Fruit fly (Drosophila melanogaster) whole organism, embryonic: ENCODE data around the gene Gycalpha99B.

ENCODE experiments used
- Abd-B ChIP-seq: fragments of 200-800 bp; sonication (Bioruptor generic); optimal IDR thresholded peaks from 2 replicates; lab custom pipeline; 2018; ENCODE audit warnings: missing biosample characterization, mild to moderate bottlenecking, missing genetic modification characterization, moderate library complexity
- Aef1 ChIP-seq: fragments of 200-800 bp; sonication (Bioruptor generic); IDR thresholded peaks from 3 replicates; pipeline ENCODE4 v1.3.6; 2022; ENCODE audit warnings: missing biosample characterization, missing genetic modification characterization
- C15 ChIP-seq: fragments of 200-800 bp; sonication (Bioruptor generic); IDR thresholded peaks from 3 replicates; pipeline ENCODE4 v1.3.6; 2022; ENCODE audit warnings: missing biosample characterization, missing genetic modification characterization
- CG12659 ChIP-seq: fragments of 200-800 bp; sonication (Bioruptor generic); optimal IDR thresholded peaks from 3 replicates; lab custom pipeline; 2017; ENCODE audit warnings: mild to moderate bottlenecking, missing biosample characterization, missing genetic modification reagents, missing genetic modification characterization
- CG12744 ChIP-seq: fragments of 200-800 bp; sonication (Bioruptor generic); optimal IDR thresholded peaks from 2 replicates; lab custom pipeline; 2016; ENCODE audit warnings: missing biosample characterization, missing genetic modification characterization
- CG13894 ChIP-seq: fragments of 200-800 bp; sonication (Bioruptor generic); optimal IDR thresholded peaks from 3 replicates; lab custom pipeline; 2018; ENCODE audit warnings: missing biosample characterization, mild to moderate bottlenecking, missing genetic modification characterization, moderate library complexity
- CG14050 ChIP-seq: fragments of 200-800 bp; sonication (Bioruptor generic); IDR thresholded peaks from 3 replicates; pipeline ENCODE4 v1.3.6; 2022; ENCODE audit warnings: missing biosample characterization, missing genetic modification characterization
- CG14710 ChIP-seq: fragments of 200-800 bp; sonication (Bioruptor generic); optimal IDR thresholded peaks from 3 replicates; lab custom pipeline; 2019; ENCODE audit warnings: missing biosample characterization, mild to moderate bottlenecking, missing genetic modification characterization, moderate library complexity
- CG17385 ChIP-seq: fragments of 200-800 bp; sonication (Bioruptor generic); optimal IDR thresholded peaks from 3 replicates; lab custom pipeline; 2018; ENCODE audit warnings: missing biosample characterization, mild to moderate bottlenecking, missing genetic modification characterization
- CG2875 ChIP-seq: fragments of 200-800 bp; sonication (Bioruptor generic); optimal IDR thresholded peaks from 2 replicates; lab custom pipeline; 2017; ENCODE audit warnings: missing biosample characterization, mild to moderate bottlenecking, missing genetic modification characterization, missing genetic modification reagents
- CG32767 ChIP-seq: fragments of 200-800 bp; sonication (Bioruptor generic); IDR thresholded peaks from 2 replicates; pipeline ENCODE4 v1.3.6; 2022; ENCODE audit warnings: missing biosample characterization, missing genetic modification characterization
- CG34224 ChIP-seq: fragments of 200-800 bp; sonication (Bioruptor generic); IDR thresholded peaks from 3 replicates; pipeline ENCODE4 v1.3.6; 2022; ENCODE audit warnings: missing biosample characterization, missing genetic modification characterization; ENCODE audit not compliant: partially characterized antibody
- CG4282 ChIP-seq: fragments of 200-800 bp; sonication (Bioruptor generic); optimal IDR thresholded peaks from 2 replicates; lab custom pipeline; 2016; ENCODE audit warnings: missing biosample characterization, missing genetic modification characterization
- CG43689 ChIP-seq: fragments of 200-800 bp; sonication (Bioruptor generic); IDR thresholded peaks from 2 replicates; pipeline ENCODE4 v1.3.6; 2022; ENCODE audit warnings: missing biosample characterization, missing genetic modification characterization
- CG6254 ChIP-seq: fragments of 200-800 bp; sonication (Bioruptor generic); optimal IDR thresholded peaks from 3 replicates; lab custom pipeline; 2017; ENCODE audit warnings: mild to moderate bottlenecking, missing biosample characterization, missing genetic modification reagents, missing genetic modification characterization
- CG6791 ChIP-seq: fragments of 200-800 bp; sonication (Bioruptor generic); IDR thresholded peaks from 3 replicates; pipeline ENCODE4 v1.3.6; 2022; ENCODE audit warnings: missing biosample characterization, missing genetic modification characterization; ENCODE audit not compliant: partially characterized antibody
- CG7987 ChIP-seq: fragments of 200-800 bp; sonication (Bioruptor generic); optimal IDR thresholded peaks from 2 replicates; lab custom pipeline; 2018; ENCODE audit warnings: missing biosample characterization, mild to moderate bottlenecking, missing genetic modification characterization, moderate library complexity
- CHES-1-like ChIP-seq: fragments of 200-800 bp; sonication (Bioruptor generic); optimal IDR thresholded peaks from 2 replicates; lab custom pipeline; 2016; ENCODE audit warnings: missing biosample characterization, missing genetic modification characterization
- CoRest ChIP-seq: fragments of 200-800 bp; sonication (Bioruptor generic); optimal IDR thresholded peaks from 3 replicates; lab custom pipeline; 2018; ENCODE audit warnings: missing biosample characterization, mild to moderate bottlenecking, missing genetic modification characterization, moderate library complexity
- CrebB ChIP-seq: fragments of 200-800 bp; sonication (Bioruptor generic); optimal IDR thresholded peaks from 3 replicates; lab custom pipeline; 2018; ENCODE audit warnings: missing biosample characterization, mild to moderate bottlenecking, missing genetic modification characterization
- Dad ChIP-seq: fragments of 200-800 bp; sonication (Bioruptor generic); optimal IDR thresholded peaks from 3 replicates; lab custom pipeline; 2016; ENCODE audit warnings: missing biosample characterization, missing genetic modification characterization
- Dek ChIP-seq: fragments of 200-800 bp; sonication (Bioruptor generic); optimal IDR thresholded peaks from 3 replicates; lab custom pipeline; 2019; ENCODE audit warnings: missing biosample characterization, mild to moderate bottlenecking, missing genetic modification characterization, moderate library complexity
- Gug ChIP-seq: fragments of 200-800 bp; sonication (Bioruptor generic); IDR thresholded peaks from 4 replicates; pipeline ENCODE4 v1.3.6; 2022; ENCODE audit warnings: missing biosample characterization, missing genetic modification characterization
- H15 ChIP-seq: fragments of 200-800 bp; sonication (Bioruptor generic); IDR thresholded peaks from 3 replicates; pipeline ENCODE4 v1.3.6; 2022; ENCODE audit warnings: missing biosample characterization, missing genetic modification characterization
- Meics ChIP-seq: fragments of 200-800 bp; sonication (Bioruptor generic); optimal IDR thresholded peaks from 2 replicates; lab custom pipeline; 2017; ENCODE audit warnings: missing biosample characterization, mild to moderate bottlenecking, missing genetic modification characterization
- NFAT ChIP-seq: fragments of 200-800 bp; sonication (Bioruptor generic); IDR thresholded peaks from 2 replicates; pipeline ENCODE4 v1.3.6; 2022; ENCODE audit warnings: missing biosample characterization, missing genetic modification characterization
- Sox100B ChIP-seq: fragments of 200-800 bp; sonication (Bioruptor generic); optimal IDR thresholded peaks from 3 replicates; lab custom pipeline; 2018; ENCODE audit warnings: missing biosample characterization, mild to moderate bottlenecking, missing genetic modification characterization
- Spps ChIP-seq: fragments of 200-800 bp; sonication (Bioruptor generic); optimal IDR thresholded peaks from 2 replicates; lab custom pipeline; 2018; ENCODE audit warnings: missing biosample characterization, mild to moderate bottlenecking, missing genetic modification characterization
- TFAM ChIP-seq: fragments of 200-800 bp; sonication (Bioruptor generic); optimal IDR thresholded peaks from 2 replicates; lab custom pipeline; 2017; ENCODE audit warnings: missing biosample characterization, missing genetic modification characterization, inconsistent platforms
- ab ChIP-seq: fragments of 200-800 bp; sonication (Bioruptor generic); optimal IDR thresholded peaks from 2 replicates; lab custom pipeline; 2016; ENCODE audit warnings: missing biosample characterization, missing genetic modification characterization
- amos ChIP-seq: fragments of 200-800 bp; sonication (Bioruptor generic); IDR thresholded peaks from 2 replicates; pipeline ENCODE4 v1.3.6; 2022; ENCODE audit warnings: missing biosample characterization, missing genetic modification characterization; ENCODE audit not compliant: partially characterized antibody
- ase ChIP-seq: fragments of 200-800 bp; sonication (Bioruptor generic); IDR thresholded peaks from 3 replicates; pipeline ENCODE4 v1.3.6; 2022; ENCODE audit warnings: missing biosample characterization, missing genetic modification characterization
- az2 ChIP-seq: fragments of 200-800 bp; sonication (Bioruptor generic); optimal IDR thresholded peaks from 3 replicates; lab custom pipeline; 2016; ENCODE audit warnings: missing biosample characterization, missing genetic modification characterization
- corto ChIP-seq: fragments of 200-800 bp; sonication (Bioruptor generic); optimal IDR thresholded peaks from 2 replicates; lab custom pipeline; 2016; ENCODE audit warnings: missing biosample characterization, mild to moderate bottlenecking, missing genetic modification characterization, moderate library complexity
- croc ChIP-seq: fragments of 200-800 bp; sonication (Bioruptor generic); conservative IDR thresholded peaks from 3 replicates; pipeline ENCODE4 v1.3.6; 2022; ENCODE audit warnings: missing biosample characterization, missing genetic modification characterization
- dpn ChIP-seq, 2 experiments: fragments of 200-800 bp; sonication (Bioruptor generic); optimal IDR thresholded peaks; 3 replicates each; lab custom pipeline; 2016; ENCODE audit warnings: missing biosample characterization in 2 of 2, missing genetic modification characterization in 2 of 2
- esg ChIP-seq: fragments of 200-800 bp; sonication (Bioruptor generic); conservative IDR thresholded peaks from 2 replicates; pipeline ENCODE4 v1.3.6; 2022; ENCODE audit warnings: missing biosample characterization, missing genetic modification characterization
- fd102C ChIP-seq: fragments of 200-800 bp; sonication (Bioruptor generic); optimal IDR thresholded peaks from 2 replicates; lab custom pipeline; 2018; ENCODE audit warnings: missing biosample characterization, mild to moderate bottlenecking, missing genetic modification characterization, moderate library complexity
- gcm2 ChIP-seq: fragments of 200-800 bp; sonication (Bioruptor generic); optimal IDR thresholded peaks from 2 replicates; lab custom pipeline; 2016; ENCODE audit warnings: missing biosample characterization, missing genetic modification characterization
- gsb ChIP-seq: fragments of 200-800 bp; sonication (Bioruptor generic); IDR thresholded peaks from 2 replicates; pipeline ENCODE4 v1.3.6; 2022; ENCODE audit warnings: missing biosample characterization, missing genetic modification characterization
- gsb-n ChIP-seq: fragments of 200-800 bp; sonication (Bioruptor generic); optimal IDR thresholded peaks from 3 replicates; lab custom pipeline; 2018; ENCODE audit warnings: missing biosample characterization, mild to moderate bottlenecking, missing genetic modification characterization
- gt ChIP-seq: fragments of 200-800 bp; sonication (Bioruptor generic); IDR thresholded peaks from 2 replicates; pipeline ENCODE4 v1.3.6; 2022; ENCODE audit warnings: missing biosample characterization, missing genetic modification characterization
- kay ChIP-seq: fragments of 200-800 bp; sonication (Bioruptor generic); optimal IDR thresholded peaks from 2 replicates; lab custom pipeline; 2016; ENCODE audit warnings: missing biosample characterization, missing genetic modification characterization
- peb ChIP-seq: fragments of 200-800 bp; sonication (Bioruptor generic); IDR thresholded peaks from 2 replicates; pipeline ENCODE4 v1.3.6; 2022; ENCODE audit warnings: missing biosample characterization, missing genetic modification characterization
- ranshi ChIP-seq: fragments of 200-800 bp; sonication (Bioruptor generic); IDR thresholded peaks from 2 replicates; pipeline ENCODE4 v1.3.6; 2022; ENCODE audit warnings: missing biosample characterization, missing genetic modification characterization
- row ChIP-seq: fragments of 200-800 bp; sonication (Bioruptor generic); IDR thresholded peaks from 3 replicates; pipeline ENCODE4 v1.3.6; 2022; ENCODE audit warnings: missing biosample characterization, missing genetic modification characterization
- schlank ChIP-seq: fragments of 200-800 bp; sonication (Bioruptor generic); optimal IDR thresholded peaks from 2 replicates; lab custom pipeline; 2018; ENCODE audit warnings: missing biosample characterization, mild to moderate bottlenecking, missing genetic modification characterization
- stwl ChIP-seq: fragments of 200-800 bp; sonication (Bioruptor generic); optimal IDR thresholded peaks from 3 replicates; lab custom pipeline; 2018; ENCODE audit warnings: missing biosample characterization, mild to moderate bottlenecking, missing genetic modification characterization, moderate library complexity
- ttk ChIP-seq: fragments of 200-800 bp; sonication (Bioruptor generic); IDR thresholded peaks from 2 replicates; pipeline ENCODE4 v2.1.2; 2022; ENCODE audit warnings: missing biosample characterization, missing genetic modification characterization

Gene Gycalpha99B

dm6 chr3R:29716782-29717317 is 34.5 kb downstream of the Gycalpha99B start, which contains the start of gene Obp99b (continued):
- TF ChIP-seq CrebB (peak; percentile 74), kay (GFP tag; lab: Kevin White, UChicago) (no peak), CG4282 (GFP tag; lab: Kevin White, UChicago) (peak; percentile 14), Abd-B (GFP tag; lab: Kevin White, UChicago) (no peak), CG13894 (no peak), CoRest (tag; lab: Kevin White, UChicago) (peak; percentile 50), CG14710 (tag; lab: Kevin White, UChicago) (peak; percentile 42), Dek (tag; lab: Kevin White, UChicago) (peak; percentile 6), CG6791 (no peak), esg (peak; percentile 50), corto (GFP tag; lab: Kevin White, UChicago) (no peak), row (GFP tag; lab: Robert Waterston, UW) (peak; percentile 29; the same call in 1 of the 3 replicates), CG14050 (GFP tag; lab: Robert Waterston, UW) (peak; percentile 61; the same call in 2 of the 3 replicates), gt (peak; percentile 39; the same call in 1 of the 2 replicates), CG12744 (peak; percentile 3), Sox100B (GFP tag; lab: Kevin White, UChicago) (peak; percentile 69), ab (GFP tag; lab: Kevin White, UChicago) (no peak), croc (GFP tag; lab: Robert Waterston, UW) (peak; percentile 48; the same call in 2 of the 3 replicates), Meics (peak; percentile 85), CG2875 (GFP tag; lab: Kevin White, UChicago) (peak; percentile 90), peb (peak; percentile 30; the same call in 1 of the 2 replicates), CG6254 (GFP tag; lab: Kevin White, UChicago) (peak; percentile 91), NFAT (GFP tag; lab: Robert Waterston, UW) (peak; percentile 90), ttk (peak; percentile 64), Gug (peak; percentile 53; the same call in 3 of the 4 replicates), CG12659 (GFP tag; lab: Kevin White, UChicago) (peak; percentile 49), amos (GFP tag; lab: Robert Waterston, UW) (no peak), CG43689 (peak; percentile 71), Spps (tag; lab: Kevin White, UChicago) (peak; percentile 55), CG32767 (GFP tag; lab: Robert Waterston, UW) (no peak; the same call in 1 of the 2 replicates), Dad (peak; percentile 63), C15 (GFP tag; lab: Robert Waterston, UW) (0 out of 3 replicates have a peak, but pooled peaks have one; percentile 35), gcm2 (GFP tag; lab: Kevin White, UChicago) (peak; percentile 35), az2 (peak; percentile 85), ranshi (peak; percentile 69), fd102C (GFP tag; lab: Kevin White, UChicago) (peak; percentile 73), CG17385 (GFP tag; lab: Kevin White, UChicago) (peak; percentile 69), gsb (GFP tag; lab: Robert Waterston, UW) (peak; percentile 63), CG34224 (GFP tag; lab: Robert Waterston, UW) (peak; percentile 17; the same call in 1 of the 3 replicates), gsb-n (peak; percentile 67), H15 (peak; percentile 90), CHES-1-like (peak; percentile 41), ase (GFP tag; lab: Robert Waterston, UW) (peak; percentile 84; the same call in 2 of the 3 replicates), stwl (tag; lab: Kevin White, UChicago) (peak; percentile 32), dpn (GFP tag; optimal IDR thresholded peaks at IDR 0.05; lab: Kevin White, UChicago) (peak; percentile 76 to 78), Aef1 (peak; percentile 58; the same call in 1 of the 3 replicates), schlank (tag; lab: Kevin White, UChicago) (peak; percentile 55), CG7987 (GFP tag; lab: Kevin White, UChicago) (peak; percentile 88), TFAM (GFP tag; lab: Kevin White, UChicago) (peak; percentile 51)
